Fruit fly (Drosophila melanogaster) ovary, adult (tissue): ENCODE results near the gene tj.
A peak's percentile ranks its signal among the peaks of the same experiment; 100 is the strongest.

Source experiments
- CG17801 ChIP-seq: fragments of 200-800 bp; optimal IDR thresholded peaks from 2 replicates; lab custom pipeline; 2019; ENCODE audit warnings: missing biosample characterization, mild to moderate bottlenecking, missing genetic modification characterization, moderate library complexity; ENCODE audit not compliant: partially characterized antibody

Gene tj

dm6 chr2L:19497983-19498382 is 33.9 kb downstream of the tj start, which contains the start of gene Top3alpha:
Gene Top3alpha, plus strand, starts transcription at chr2L:19498168.
- peak; percentile 40 for TF ChIP-seq CG17801 (GFP tag; lab: Kevin White, UChicago)

dm6 chr2L:19506323-19506722 is 42.3 kb downstream of the tj start:
- TF ChIP-seq CG17801 (GFP tag; lab: Kevin White, UChicago) = no peak

dm6 chr2L:19508361-19508918 is 44.4 kb downstream of the tj start, which contains the start of gene cyst:
Gene cyst, minus strand, starts transcription at chr2L:19508764.
- TF ChIP-seq CG17801 (GFP tag; lab: Kevin White, UChicago) = no peak

dm6 chr2L:19512184-19512583 is 48.1 kb downstream of the tj start:
- no peak for TF ChIP-seq CG17801 (GFP tag; lab: Kevin White, UChicago)

- no peak for TF ChIP-seq CG17801 (GFP tag; lab: Kevin White, UChicago)
These were observed 52.0 kb downstream of the tj start for dm6 chr2L:19516062-19516461.
